Fruit fly (Drosophila melanogaster) whole organism, embryonic: ENCODE results near the gene ZIPIC.

Source experiments
- Ada2b ChIP-seq: fragments of 200-800 bp; sonication (Bioruptor generic); IDR thresholded peaks from 2 replicates; pipeline ENCODE4 v1.3.6; 2022; ENCODE audit warnings: missing biosample characterization, missing genetic modification characterization
- Adf1 ChIP-seq: fragments of 200-800 bp; sonication (Bioruptor generic); IDR thresholded peaks from 2 replicates; pipeline ENCODE4 v1.3.6; 2022; ENCODE audit warnings: missing biosample characterization, missing genetic modification characterization
- Bdp1 ChIP-seq: fragments of 200-800 bp; sonication (Bioruptor generic); optimal IDR thresholded peaks from 3 replicates; lab custom pipeline; 2016; ENCODE audit warnings: missing biosample characterization, missing genetic modification characterization
- CG10147 ChIP-seq: fragments of 200-800 bp; sonication (Bioruptor generic); optimal IDR thresholded peaks from 2 replicates; lab custom pipeline; 2019; ENCODE audit warnings: missing biosample characterization, mild to moderate bottlenecking, missing genetic modification characterization, moderate library complexity
- CG10543 ChIP-seq: fragments of 200-800 bp; sonication (Bioruptor generic); optimal IDR thresholded peaks from 3 replicates; lab custom pipeline; 2017; ENCODE audit warnings: missing biosample characterization, mild to moderate bottlenecking, missing genetic modification characterization, moderate library complexity
- CG10565 ChIP-seq: fragments of 200-800 bp; sonication (Bioruptor generic); optimal IDR thresholded peaks from 3 replicates; lab custom pipeline; 2016; ENCODE audit warnings: missing biosample characterization, mild to moderate bottlenecking, missing genetic modification characterization
- CG12071 ChIP-seq: fragments of 200-800 bp; sonication (Bioruptor generic); optimal IDR thresholded peaks from 3 replicates; lab custom pipeline; 2018; ENCODE audit warnings: missing biosample characterization, mild to moderate bottlenecking, missing genetic modification characterization
- CG12391 ChIP-seq: fragments of 200-800 bp; sonication (Bioruptor generic); optimal IDR thresholded peaks from 3 replicates; lab custom pipeline; 2018; ENCODE audit warnings: missing biosample characterization, mild to moderate bottlenecking, missing genetic modification characterization, moderate library complexity
- CG14050 ChIP-seq: fragments of 200-800 bp; sonication (Bioruptor generic); IDR thresholded peaks from 3 replicates; pipeline ENCODE4 v1.3.6; 2022; ENCODE audit warnings: missing biosample characterization, missing genetic modification characterization
- CG15479 ChIP-seq: fragments of 200-800 bp; sonication (Bioruptor generic); optimal IDR thresholded peaks from 3 replicates; lab custom pipeline; 2019; ENCODE audit warnings: missing biosample characterization, mild to moderate bottlenecking, missing genetic modification characterization, moderate library complexity
- CG18476 ChIP-seq: fragments of 200-800 bp; sonication (Bioruptor generic); optimal IDR thresholded peaks from 2 replicates; lab custom pipeline; 2016; ENCODE audit warnings: missing biosample characterization, mild to moderate bottlenecking, missing genetic modification characterization
- CG18599 ChIP-seq: fragments of 200-800 bp; sonication (Bioruptor generic); optimal IDR thresholded peaks from 3 replicates; lab custom pipeline; 2017; ENCODE audit warnings: missing biosample characterization, missing genetic modification characterization, mild to moderate bottlenecking, moderate library complexity, missing genetic modification reagents
- CG3838 ChIP-seq: fragments of 200-800 bp; sonication (Bioruptor generic); optimal IDR thresholded peaks from 3 replicates; lab custom pipeline; 2016; ENCODE audit warnings: missing biosample characterization, missing genetic modification characterization
- CG4730 ChIP-seq: fragments of 200-800 bp; sonication (Bioruptor generic); IDR thresholded peaks from 2 replicates; pipeline ENCODE4 v1.3.6; 2022; ENCODE audit warnings: missing biosample characterization, missing genetic modification characterization
- CG7745 ChIP-seq: fragments of 200-800 bp; sonication (Bioruptor generic); optimal IDR thresholded peaks from 2 replicates; lab custom pipeline; 2018; ENCODE audit warnings: missing biosample characterization, mild to moderate bottlenecking, missing genetic modification characterization, moderate library complexity
- CG8478 ChIP-seq: fragments of >200 bp; optimal IDR thresholded peaks from 2 replicates; lab custom pipeline; 2018
- CG9215 ChIP-seq: fragments of 200-800 bp; sonication (Bioruptor generic); IDR thresholded peaks from 2 replicates; pipeline ENCODE4 v1.3.6; 2022; ENCODE audit warnings: missing biosample characterization, missing genetic modification characterization
- CTCF ChIP-seq: fragments of 200-800 bp; sonication (Bioruptor generic); optimal IDR thresholded peaks from 2 replicates; lab custom pipeline; 2017; ENCODE audit warnings: missing biosample characterization, mild to moderate bottlenecking, missing genetic modification characterization, moderate library complexity
- CrebB ChIP-seq: fragments of 200-800 bp; sonication (Bioruptor generic); optimal IDR thresholded peaks from 3 replicates; lab custom pipeline; 2018; ENCODE audit warnings: missing biosample characterization, mild to moderate bottlenecking, missing genetic modification characterization
- D ChIP-seq, 2 experiments: fragments of 200-800 bp in 1 of 2; fragments of >200 bp in 1 of 2; sonication (Bioruptor generic) in 1 of 2; optimal IDR thresholded peaks; 2 replicates in 1 of 2; 3 replicates in 1 of 2; lab custom pipeline; 2017; ENCODE audit warnings: mild to moderate bottlenecking in 1 of 2, missing biosample characterization in 1 of 2, missing genetic modification characterization in 1 of 2, missing genetic modification reagents in 1 of 2
- D19B ChIP-seq: fragments of 200-800 bp; sonication (Bioruptor generic); optimal IDR thresholded peaks from 2 replicates; lab custom pipeline; 2017; ENCODE audit warnings: missing biosample characterization, mild to moderate bottlenecking, missing genetic modification characterization
- Doc3 ChIP-seq: fragments of 200-800 bp; sonication (Bioruptor generic); IDR thresholded peaks from 3 replicates; pipeline ENCODE4 v1.3.6; 2022; ENCODE audit warnings: missing biosample characterization, missing genetic modification characterization; ENCODE audit not compliant: partially characterized antibody
- HLH3B ChIP-seq: fragments of 200-800 bp; sonication (Bioruptor generic); IDR thresholded peaks from 2 replicates; pipeline ENCODE4 v1.3.6; 2022; ENCODE audit warnings: missing biosample characterization, missing genetic modification characterization
- Hand ChIP-seq: fragments of 200-800 bp; sonication (Bioruptor generic); optimal IDR thresholded peaks from 2 replicates; lab custom pipeline; 2017; ENCODE audit warnings: mild to moderate bottlenecking, missing biosample characterization, missing genetic modification reagents, missing genetic modification characterization
- NC2β ChIP-seq: fragments of 200-800 bp; sonication (Bioruptor generic); optimal IDR thresholded peaks from 2 replicates; lab custom pipeline; 2016; ENCODE audit warnings: missing biosample characterization, missing genetic modification characterization
- Oli ChIP-seq: fragments of 200-800 bp; sonication (Bioruptor generic); optimal IDR thresholded peaks from 2 replicates; lab custom pipeline; 2018; ENCODE audit warnings: missing biosample characterization, mild to moderate bottlenecking, missing genetic modification characterization, moderate library complexity
- Side ChIP-seq: fragments of 200-800 bp; sonication (Bioruptor generic); optimal IDR thresholded peaks from 2 replicates; lab custom pipeline; 2016; ENCODE audit warnings: missing biosample characterization, missing genetic modification characterization
- amos ChIP-seq: fragments of 200-800 bp; sonication (Bioruptor generic); IDR thresholded peaks from 2 replicates; pipeline ENCODE4 v1.3.6; 2022; ENCODE audit warnings: missing biosample characterization, missing genetic modification characterization; ENCODE audit not compliant: partially characterized antibody
- bbx ChIP-seq: fragments of 200-800 bp; sonication (Bioruptor generic); IDR thresholded peaks from 2 replicates; pipeline ENCODE4 v1.3.6; 2022; ENCODE audit warnings: missing biosample characterization, missing genetic modification characterization; ENCODE audit not compliant: partially characterized antibody
- br ChIP-seq: fragments of >200 bp; optimal IDR thresholded peaks from 2 replicates; lab custom pipeline; 2017
- crp ChIP-seq, 2 experiments: fragments of 200-800 bp; sonication (Bioruptor generic); optimal IDR thresholded peaks; 2 replicates in 1 of 2; 3 replicates in 1 of 2; lab custom pipeline; 2017; ENCODE audit warnings: missing biosample characterization in 2 of 2, missing genetic modification characterization in 2 of 2, mild to moderate bottlenecking in 1 of 2, moderate library complexity in 1 of 2
- cwo ChIP-seq: fragments of 200-800 bp; sonication (Bioruptor generic); optimal IDR thresholded peaks from 3 replicates; lab custom pipeline; 2017; ENCODE audit warnings: missing biosample characterization, missing genetic modification characterization, mild to moderate bottlenecking, moderate library complexity, missing genetic modification reagents
- esg ChIP-seq: fragments of 200-800 bp; sonication (Bioruptor generic); conservative IDR thresholded peaks from 2 replicates; pipeline ENCODE4 v1.3.6; 2022; ENCODE audit warnings: missing biosample characterization, missing genetic modification characterization
- fd64A ChIP-seq: fragments of 200-800 bp; sonication (Bioruptor generic); optimal IDR thresholded peaks from 3 replicates; lab custom pipeline; 2018; ENCODE audit warnings: missing biosample characterization, mild to moderate bottlenecking, missing genetic modification characterization
- gro ChIP-seq: fragments of 200-800 bp; sonication (Bioruptor generic); optimal IDR thresholded peaks from 2 replicates; lab custom pipeline; 2016; ENCODE audit warnings: missing biosample characterization, missing genetic modification characterization
- hkb ChIP-seq, 2 experiments: fragments of 200-800 bp in 1 of 2; fragments of >200 bp in 1 of 2; sonication (Bioruptor generic) in 1 of 2; IDR thresholded peaks in 1 of 2; optimal IDR thresholded peaks in 1 of 2; 2 replicates each; pipeline versions ENCODE4 v1.3.6 to Lab custom; 2017 to 2022; ENCODE audit warnings: missing biosample characterization in 1 of 2, missing genetic modification characterization in 1 of 2
- jing ChIP-seq: fragments of 200-800 bp; sonication (Bioruptor generic); optimal IDR thresholded peaks from 2 replicates; lab custom pipeline; 2018; ENCODE audit warnings: missing biosample characterization, mild to moderate bottlenecking, missing genetic modification characterization
- knrl ChIP-seq: fragments of 200-800 bp; sonication (Bioruptor generic); IDR thresholded peaks from 3 replicates; pipeline ENCODE4 v1.3.6; 2022; ENCODE audit warnings: missing biosample characterization, missing genetic modification characterization; ENCODE audit not compliant: partially characterized antibody
- lilli ChIP-seq: fragments of 200-800 bp; sonication (Bioruptor generic); optimal IDR thresholded peaks from 3 replicates; lab custom pipeline; 2016; ENCODE audit warnings: missing biosample characterization, missing genetic modification characterization
- lov ChIP-seq, 2 experiments: fragments of 200-800 bp in 1 of 2; fragments of >200 bp in 1 of 2; sonication (Bioruptor generic) in 1 of 2; IDR thresholded peaks in 1 of 2; optimal IDR thresholded peaks in 1 of 2; 2 replicates in 1 of 2; 3 replicates in 1 of 2; pipeline versions ENCODE4 v1.3.6 to Lab custom; 2017 to 2022; ENCODE audit warnings: missing biosample characterization in 1 of 2, missing genetic modification characterization in 1 of 2
- mirr ChIP-seq: fragments of 200-800 bp; sonication (Bioruptor generic); optimal IDR thresholded peaks from 3 replicates; lab custom pipeline; 2018; ENCODE audit warnings: missing biosample characterization, mild to moderate bottlenecking, missing genetic modification characterization
- nau ChIP-seq: fragments of 200-800 bp; sonication (Bioruptor generic); optimal IDR thresholded peaks from 3 replicates; lab custom pipeline; 2017; ENCODE audit warnings: missing biosample characterization, mild to moderate bottlenecking, missing genetic modification characterization, missing genetic modification reagents
- nerfin-1 ChIP-seq: fragments of 200-800 bp; sonication (Bioruptor generic); optimal IDR thresholded peaks from 3 replicates; lab custom pipeline; 2019; ENCODE audit warnings: missing biosample characterization, mild to moderate bottlenecking, missing genetic modification characterization, moderate library complexity
- org-1 ChIP-seq: fragments of 200-800 bp; sonication (Bioruptor generic); optimal IDR thresholded peaks from 2 replicates; lab custom pipeline; 2017; ENCODE audit warnings: missing biosample characterization, missing genetic modification characterization
- psq ChIP-seq: fragments of 200-800 bp; sonication (Bioruptor generic); optimal IDR thresholded peaks from 2 replicates; lab custom pipeline; 2017; ENCODE audit warnings: missing biosample characterization, missing genetic modification characterization
- repo ChIP-seq: fragments of 200-800 bp; sonication (Bioruptor generic); optimal IDR thresholded peaks from 2 replicates; lab custom pipeline; 2016; ENCODE audit warnings: missing biosample characterization, missing genetic modification characterization
- rib ChIP-seq: fragments of 200-800 bp; sonication (Bioruptor generic); IDR thresholded peaks from 2 replicates; pipeline ENCODE4 v1.3.6; 2022; ENCODE audit warnings: missing biosample characterization, missing genetic modification characterization
- seq ChIP-seq: fragments of 200-800 bp; sonication (Bioruptor generic); IDR thresholded peaks from 2 replicates; pipeline ENCODE4 v1.3.6; 2022; ENCODE audit warnings: missing biosample characterization, missing genetic modification characterization
- sr ChIP-seq: fragments of 200-800 bp; sonication (Bioruptor generic); IDR thresholded peaks from 3 replicates; pipeline ENCODE4 v1.3.6; 2022; ENCODE audit warnings: missing biosample characterization, missing genetic modification characterization
- ttk ChIP-seq: fragments of 200-800 bp; sonication (Bioruptor generic); IDR thresholded peaks from 2 replicates; pipeline ENCODE4 v2.1.2; 2022; ENCODE audit warnings: missing biosample characterization, missing genetic modification characterization

The ZIPIC gene

dm6 chr3R:30014977-30015514, 21.6 kb downstream of the ZIPIC start, which contains the start of gene CG7920 (continued):
- TF ChIP-seq CG14050 (GFP tag; lab: Robert Waterston, UW) (no peak), gro (no peak), CG12391 (no peak), CG10147 (peak; percentile 43), org-1 (GFP tag; lab: Kevin White, UChicago) (no peak), CG18476 (GFP tag; lab: Kevin White, UChicago) (no peak), sr (no peak), nau (GFP tag; lab: Kevin White, UChicago) (peak; percentile 12), nerfin-1 (peak; percentile 2), Oli (tag; lab: Kevin White, UChicago) (no peak), Doc3 (peak; percentile 81), CG3838 (no peak), CG18599 (GFP tag; lab: Kevin White, UChicago) (peak; percentile 71), knrl (GFP tag; lab: Robert Waterston, UW) (peak; percentile 76), amos (GFP tag; lab: Robert Waterston, UW) (peak; percentile 81), hkb (optimal IDR thresholded peaks at IDR 0.05; lab: Kevin White, UChicago) (no peak), hkb (GFP tag; IDR thresholded peaks at IDR 0.05; lab: Robert Waterston, UW) (peak; percentile 33), CG12071 (GFP tag; lab: Kevin White, UChicago) (peak; percentile 24), repo (GFP tag; lab: Kevin White, UChicago) (no peak), lilli (GFP tag; lab: Kevin White, UChicago) (peak; percentile 22), mirr (peak; percentile 1), ttk (GFP tag; lab: Robert Waterston, UW) (no peak), Ada2b (GFP tag; lab: Robert Waterston, UW) (no peak), HLH3B (GFP tag; lab: Robert Waterston, UW) (no peak), CTCF (GFP tag; lab: Kevin White, UChicago) (peak; percentile 75), Adf1 (GFP tag; lab: Robert Waterston, UW) (no peak; the same call in 1 of the 2 replicates), br (no peak), CG9215 (GFP tag; lab: Robert Waterston, UW) (no peak), crp (GFP tag; optimal IDR thresholded peaks at IDR 0.05; lab: Kevin White, UChicago) (peak in 1 of 2 experiments; percentile 55), CG10543 (GFP tag; lab: Kevin White, UChicago) (peak; percentile 58), jing (no peak), CG15479 (GFP tag; lab: Kevin White, UChicago) (no peak), D (optimal IDR thresholded peaks at IDR 0.05; lab: Kevin White, UChicago) (no peak), D (GFP tag; optimal IDR thresholded peaks at IDR 0.05; lab: Kevin White, UChicago) (no peak), CG10565 (GFP tag; lab: Kevin White, UChicago) (no peak), CrebB (peak; percentile 41), Bdp1 (GFP tag; lab: Kevin White, UChicago) (no peak), CG7745 (tag; lab: Kevin White, UChicago) (no peak), NC2β (GFP tag; lab: Kevin White, UChicago) (no peak), seq (GFP tag; lab: Robert Waterston, UW) (no peak), Hand (GFP tag; lab: Kevin White, UChicago) (peak; percentile 37), psq (no peak), Side (GFP tag; lab: Kevin White, UChicago) (no peak), fd64A (no peak), esg (GFP tag; lab: Robert Waterston, UW) (no peak), bbx (peak; percentile 61), rib (GFP tag; lab: Robert Waterston, UW) (peak; percentile 64; the same call in 1 of the 2 replicates), CG4730 (GFP tag; lab: Robert Waterston, UW) (no peak), D19B (no peak), cwo (GFP tag; lab: Kevin White, UChicago) (peak; percentile 2), CG8478 (no peak), lov (optimal IDR thresholded peaks at IDR 0.05; lab: Kevin White, UChicago) (no peak), lov (GFP tag; IDR thresholded peaks at IDR 0.05; lab: Robert Waterston, UW) (no peak)
